Comparison of ENCODE assay signal across 1 fruit fly cellular context in genomic region chr3R:14051391-14051852, dm6.
TF ChIP-seq lines count a peak whose summit lies in the region.

No protein-coding gene starts in this region.

TF ChIP-seq in whole organism, embryonic, 481 proteins besides CTCF, POLR2A, EP300 and RAD21 (continued from another document and continues in another):
- no peak for TF ChIP-seq CG10959 (GFP tag; IDR thresholded peaks at IDR 0.05; lab: Robert Waterston, UW)
- no peak for TF ChIP-seq dpn (GFP tag; optimal IDR thresholded peaks at IDR 0.05; lab: Kevin White, UChicago)
- TF ChIP-seq B-H2 (GFP tag; optimal IDR thresholded peaks at IDR 0.05; lab: Kevin White, UChicago), result peak; percentile 72
- peak; percentile 47 for TF ChIP-seq CG7987 (GFP tag; optimal IDR thresholded peaks at IDR 0.05; lab: Kevin White, UChicago)
- no peak for TF ChIP-seq nerfin-1 (tag; optimal IDR thresholded peaks at IDR 0.05; lab: Kevin White, UChicago)
- no peak for TF ChIP-seq CG4854 (GFP tag; optimal IDR thresholded peaks at IDR 0.05; lab: Kevin White, UChicago)
- no peak for TF ChIP-seq eyg (GFP tag; optimal IDR thresholded peaks at IDR 0.05; lab: Kevin White, UChicago)
- no peak for TF ChIP-seq H15 (GFP tag; IDR thresholded peaks at IDR 0.05; lab: Robert Waterston, UW)
- no peak for TF ChIP-seq CG33557 (GFP tag; optimal IDR thresholded peaks at IDR 0.05; lab: Kevin White, UChicago)
- no peak for TF ChIP-seq jing (GFP tag; optimal IDR thresholded peaks at IDR 0.05; lab: Kevin White, UChicago)
- no peak for TF ChIP-seq Abd-B (GFP tag; optimal IDR thresholded peaks at IDR 0.05; lab: Kevin White, UChicago)
- TF ChIP-seq Stat92E (GFP tag; optimal IDR thresholded peaks at IDR 0.05; lab: Kevin White, UChicago), result no peak
- TF ChIP-seq CG17385 (GFP tag; optimal IDR thresholded peaks at IDR 0.05; lab: Kevin White, UChicago), result no peak
- TF ChIP-seq tgo (GFP tag; IDR thresholded peaks at IDR 0.05; lab: Robert Waterston, UW), result no peak
- TF ChIP-seq CG8765 (GFP tag; IDR thresholded peaks at IDR 0.05; lab: Robert Waterston, UW), result no peak
- peak; percentile 86; the same call in 3 of the 4 replicates for TF ChIP-seq chinmo (GFP tag; IDR thresholded peaks at IDR 0.05; lab: Robert Waterston, UW; ENCODE audit: partially characterized antibody)
- TF ChIP-seq D19B (GFP tag; optimal IDR thresholded peaks at IDR 0.05; lab: Kevin White, UChicago), result no peak
- TF ChIP-seq HLH3B (GFP tag; IDR thresholded peaks at IDR 0.05; lab: Robert Waterston, UW), result no peak
- TF ChIP-seq CG18764 (GFP tag; optimal IDR thresholded peaks at IDR 0.05; lab: Kevin White, UChicago), result no peak
- no peak for TF ChIP-seq CG12155 (GFP tag; optimal IDR thresholded peaks at IDR 0.05; lab: Kevin White, UChicago)
- TF ChIP-seq CG12942 (GFP tag; optimal IDR thresholded peaks at IDR 0.05; lab: Kevin White, UChicago), result no peak
- no peak for TF ChIP-seq nerfin-2 (GFP tag; IDR thresholded peaks at IDR 0.05; lab: Robert Waterston, UW; ENCODE audit: partially characterized antibody)
- TF ChIP-seq CG13775 (GFP tag; optimal IDR thresholded peaks at IDR 0.05; lab: Kevin White, UChicago), result no peak
- TF ChIP-seq ssp (GFP tag; IDR thresholded peaks at IDR 0.05; lab: Robert Waterston, UW), result no peak
- TF ChIP-seq da (GFP tag; optimal IDR thresholded peaks at IDR 0.05; lab: Kevin White, UChicago), result no peak
- no peak for TF ChIP-seq PHDP (tag; optimal IDR thresholded peaks at IDR 0.05; lab: Kevin White, UChicago)
- TF ChIP-seq CG8290 (GFP tag; optimal IDR thresholded peaks at IDR 0.05; lab: Kevin White, UChicago), result no peak
- TF ChIP-seq CG8290 (tag; optimal IDR thresholded peaks at IDR 0.05; lab: Kevin White, UChicago), result peak in 1 of 2 experiments; percentile 38
- no peak for TF ChIP-seq chm (GFP tag; IDR thresholded peaks at IDR 0.05; lab: Robert Waterston, UW)
- TF ChIP-seq CG15601 (tag; optimal IDR thresholded peaks at IDR 0.05; lab: Kevin White, UChicago), result no peak
- no peak for TF ChIP-seq CG11695 (GFP tag; IDR thresholded peaks at IDR 0.05; lab: Robert Waterston, UW)
- no peak for TF ChIP-seq Fer2 (tag; optimal IDR thresholded peaks at IDR 0.05; lab: Kevin White, UChicago)
- TF ChIP-seq CG13424 (tag; optimal IDR thresholded peaks at IDR 0.05; lab: Kevin White, UChicago), result no peak
- no peak for TF ChIP-seq CG10267 (tag; optimal IDR thresholded peaks at IDR 0.05; lab: Kevin White, UChicago)
- no peak for TF ChIP-seq CG4282 (GFP tag; optimal IDR thresholded peaks at IDR 0.05; lab: Kevin White, UChicago)
- no peak for TF ChIP-seq CG11093 (GFP tag; IDR thresholded peaks at IDR 0.05; lab: Robert Waterston, UW)
- TF ChIP-seq stc (GFP tag; IDR thresholded peaks at IDR 0.05; lab: Robert Waterston, UW), result no peak
- no peak for TF ChIP-seq jigr1 (GFP tag; IDR thresholded peaks at IDR 0.05; lab: Robert Waterston, UW)
- no peak for TF ChIP-seq CG10462 (GFP tag; optimal IDR thresholded peaks at IDR 0.05; lab: Kevin White, UChicago)
- TF ChIP-seq NC2α (GFP tag; optimal IDR thresholded peaks at IDR 0.05; lab: Kevin White, UChicago), result no peak
- TF ChIP-seq maf-S (GFP tag; optimal IDR thresholded peaks at IDR 0.05; lab: Kevin White, UChicago), result no peak
- no peak for TF ChIP-seq dan (GFP tag; IDR thresholded peaks at IDR 0.05; lab: Robert Waterston, UW)
- TF ChIP-seq NK7.1 (GFP tag; optimal IDR thresholded peaks at IDR 0.05; lab: Kevin White, UChicago), result no peak
- TF ChIP-seq CG13287 (GFP tag; IDR thresholded peaks at IDR 0.05; lab: Robert Waterston, UW; ENCODE audit: partially characterized antibody), result peak; percentile 19; the same call in 1 of the 2 replicates
- peak; percentile 67; the same call in 1 of the 3 replicates for TF ChIP-seq z (GFP tag; IDR thresholded peaks at IDR 0.05; lab: Robert Waterston, UW)
- no peak for TF ChIP-seq CG7271 (tag; optimal IDR thresholded peaks at IDR 0.05; lab: Kevin White, UChicago)
- TF ChIP-seq kay (GFP tag; optimal IDR thresholded peaks at IDR 0.05; lab: Kevin White, UChicago), result no peak
- TF ChIP-seq exex (tag; optimal IDR thresholded peaks at IDR 0.05; lab: Kevin White, UChicago), result peak; percentile 32
- TF ChIP-seq cwo (GFP tag; optimal IDR thresholded peaks at IDR 0.05; lab: Kevin White, UChicago), result peak; percentile 51
- TF ChIP-seq Spps (tag; optimal IDR thresholded peaks at IDR 0.05; lab: Kevin White, UChicago), result no peak
- no peak for TF ChIP-seq gce (GFP tag; IDR thresholded peaks at IDR 0.05; lab: Robert Waterston, UW)
- no peak for TF ChIP-seq Taf1 (GFP tag; IDR thresholded peaks at IDR 0.05; lab: Robert Waterston, UW)
- TF ChIP-seq stwl (tag; optimal IDR thresholded peaks at IDR 0.05; lab: Kevin White, UChicago), result no peak
- TF ChIP-seq dmrt11E (tag; optimal IDR thresholded peaks at IDR 0.05; lab: Kevin White, UChicago), result no peak
- no peak for TF ChIP-seq usp (GFP tag; optimal IDR thresholded peaks at IDR 0.05; lab: Kevin White, UChicago)
- no peak for TF ChIP-seq CG6791 (GFP tag; IDR thresholded peaks at IDR 0.05; lab: Robert Waterston, UW; ENCODE audit: partially characterized antibody)
- TF ChIP-seq CG10565 (GFP tag; optimal IDR thresholded peaks at IDR 0.05; lab: Kevin White, UChicago), result no peak
- TF ChIP-seq pan (optimal IDR thresholded peaks at IDR 0.05; lab: Kevin White, UChicago), result no peak
- no peak for TF ChIP-seq pan (GFP tag; optimal IDR thresholded peaks at IDR 0.05 in 1 of 2, IDR thresholded peaks at IDR 0.05 in 1 of 2)
- no peak for TF ChIP-seq CG2199 (GFP tag; IDR thresholded peaks at IDR 0.05; lab: Robert Waterston, UW)
- TF ChIP-seq CG18262 (tag; optimal IDR thresholded peaks at IDR 0.05; lab: Kevin White, UChicago), result no peak
- TF ChIP-seq B-H1 (GFP tag; IDR thresholded peaks at IDR 0.05; lab: Robert Waterston, UW), result no peak
- TF ChIP-seq mirr (GFP tag; optimal IDR thresholded peaks at IDR 0.05; lab: Kevin White, UChicago), result peak; percentile 54
- no peak for TF ChIP-seq repo (GFP tag; optimal IDR thresholded peaks at IDR 0.05; lab: Kevin White, UChicago)
- TF ChIP-seq trem (tag; optimal IDR thresholded peaks at IDR 0.05; lab: Kevin White, UChicago), result no peak
- TF ChIP-seq psq (GFP tag; optimal IDR thresholded peaks at IDR 0.05; lab: Kevin White, UChicago), result no peak
- TF ChIP-seq NFAT (GFP tag; IDR thresholded peaks at IDR 0.05; lab: Robert Waterston, UW), result peak; percentile 42; the same call in 1 of the 2 replicates
- no peak for TF ChIP-seq Oaz (GFP tag; IDR thresholded peaks at IDR 0.05; lab: Robert Waterston, UW)
- no peak for TF ChIP-seq Oli (tag; optimal IDR thresholded peaks at IDR 0.05; lab: Kevin White, UChicago)
- peak; percentile 7; the same call in 1 of the 2 replicates for TF ChIP-seq CG14014 (GFP tag; IDR thresholded peaks at IDR 0.05; lab: Robert Waterston, UW)
- TF ChIP-seq twi (tag; optimal IDR thresholded peaks at IDR 0.05; lab: Kevin White, UChicago), result no peak
- no peak for TF ChIP-seq CG9437 (GFP tag; optimal IDR thresholded peaks at IDR 0.05; lab: Kevin White, UChicago)
- TF ChIP-seq Dek (tag; optimal IDR thresholded peaks at IDR 0.05; lab: Kevin White, UChicago), result no peak
- no peak for TF ChIP-seq ATbp (GFP tag; optimal IDR thresholded peaks at IDR 0.05; lab: Kevin White, UChicago)
- no peak for TF ChIP-seq Vsx1 (GFP tag; optimal IDR thresholded peaks at IDR 0.05; lab: Kevin White, UChicago)
- no peak for TF ChIP-seq YL-1 (GFP tag; optimal IDR thresholded peaks at IDR 0.05; lab: Kevin White, UChicago)
- TF ChIP-seq Antp (GFP tag; optimal IDR thresholded peaks at IDR 0.05; lab: Kevin White, UChicago), result no peak
- no peak for TF ChIP-seq CG4707 (GFP tag; optimal IDR thresholded peaks at IDR 0.05; lab: Kevin White, UChicago)
- TF ChIP-seq fu2 (GFP tag; optimal IDR thresholded peaks at IDR 0.05; lab: Kevin White, UChicago), result no peak
- no peak for TF ChIP-seq grn (GFP tag; optimal IDR thresholded peaks at IDR 0.05; lab: Kevin White, UChicago)
- no peak for TF ChIP-seq MTF-1 (GFP tag; optimal IDR thresholded peaks at IDR 0.05; lab: Kevin White, UChicago; ENCODE audit: borderline replicate concordance)
- no peak for TF ChIP-seq sisA (GFP tag; IDR thresholded peaks at IDR 0.05; lab: Robert Waterston, UW)
- TF ChIP-seq CG11560 (tag; IDR thresholded peaks at IDR 0.05; lab: Robert Waterston, UW), result no peak
- TF ChIP-seq lab (GFP tag; optimal IDR thresholded peaks at IDR 0.05; lab: Kevin White, UChicago), result no peak
- TF ChIP-seq insv (GFP tag; optimal IDR thresholded peaks at IDR 0.05; lab: Kevin White, UChicago), result no peak
- no peak for TF ChIP-seq Tbp (GFP tag; optimal IDR thresholded peaks at IDR 0.05; lab: Kevin White, UChicago)
- peak; percentile 92 for TF ChIP-seq cg (GFP tag; optimal IDR thresholded peaks at IDR 0.05; lab: Kevin White, UChicago)
- TF ChIP-seq ac (GFP tag; optimal IDR thresholded peaks at IDR 0.05; lab: Kevin White, UChicago), result no peak
- no peak for TF ChIP-seq Eip74EF (GFP tag; optimal IDR thresholded peaks at IDR 0.05; lab: Kevin White, UChicago)
- TF ChIP-seq Pdp1 (GFP tag; optimal IDR thresholded peaks at IDR 0.05; lab: Kevin White, UChicago), result peak in 1 of 2 experiments; percentile 69
- no peak for TF ChIP-seq org-1 (GFP tag; optimal IDR thresholded peaks at IDR 0.05; lab: Kevin White, UChicago)
- TF ChIP-seq CG16815 (GFP tag; optimal IDR thresholded peaks at IDR 0.05; lab: Kevin White, UChicago), result no peak
- no peak for TF ChIP-seq CG7745 (tag; optimal IDR thresholded peaks at IDR 0.05; lab: Kevin White, UChicago)
- TF ChIP-seq phol (tag; optimal IDR thresholded peaks at IDR 0.05; lab: Kevin White, UChicago), result no peak
- TF ChIP-seq CG16779 (GFP tag; IDR thresholded peaks at IDR 0.05; lab: Robert Waterston, UW), result no peak
- no peak for TF ChIP-seq Ets97D (GFP tag; optimal IDR thresholded peaks at IDR 0.05; lab: Kevin White, UChicago)
- no peak for TF ChIP-seq CG2202 (tag; optimal IDR thresholded peaks at IDR 0.05; lab: Kevin White, UChicago)
- no peak for TF ChIP-seq CG17802 (tag; optimal IDR thresholded peaks at IDR 0.05; lab: Kevin White, UChicago)
- no peak for TF ChIP-seq pho (GFP tag; optimal IDR thresholded peaks at IDR 0.05; lab: Kevin White, UChicago)
- no peak for TF ChIP-seq Lim3 (GFP tag; IDR thresholded peaks at IDR 0.05; lab: Robert Waterston, UW)
- no peak for TF ChIP-seq E2f2 (GFP tag; IDR thresholded peaks at IDR 0.05; lab: Robert Waterston, UW)
- TF ChIP-seq croc (GFP tag; conservative IDR thresholded peaks at IDR 0.05; lab: Robert Waterston, UW), result no peak
- no peak for TF ChIP-seq wor (GFP tag; IDR thresholded peaks at IDR 0.05; lab: Robert Waterston, UW)
- TF ChIP-seq sug (tag; optimal IDR thresholded peaks at IDR 0.05; lab: Kevin White, UChicago), result peak; percentile 79
- TF ChIP-seq otp (GFP tag; IDR thresholded peaks at IDR 0.05; lab: Robert Waterston, UW), result no peak
- TF ChIP-seq CG12744 (GFP tag; optimal IDR thresholded peaks at IDR 0.05; lab: Kevin White, UChicago), result no peak
- no peak for TF ChIP-seq oc (tag; optimal IDR thresholded peaks at IDR 0.05; lab: Kevin White, UChicago)
- no peak for TF ChIP-seq CG3995 (GFP tag; optimal IDR thresholded peaks at IDR 0.05; lab: Kevin White, UChicago)
- no peak for TF ChIP-seq CG8924 (tag; optimal IDR thresholded peaks at IDR 0.05; lab: Kevin White, UChicago)
- no peak for TF ChIP-seq chif (GFP tag; optimal IDR thresholded peaks at IDR 0.05; lab: Kevin White, UChicago)
- no peak for TF ChIP-seq CG7963 (GFP tag; IDR thresholded peaks at IDR 0.05; lab: Robert Waterston, UW; ENCODE audit: partially characterized antibody)
- no peak for TF ChIP-seq Lpt (GFP tag; optimal IDR thresholded peaks at IDR 0.05; lab: Kevin White, UChicago)
- TF ChIP-seq Lhr (GFP tag; optimal IDR thresholded peaks at IDR 0.05; lab: Kevin White, UChicago), result no peak
- TF ChIP-seq CG6272 (GFP tag; IDR thresholded peaks at IDR 0.05; lab: Robert Waterston, UW), result no peak
- no peak for TF ChIP-seq schlank (tag; optimal IDR thresholded peaks at IDR 0.05; lab: Kevin White, UChicago)
- no peak for TF ChIP-seq CG12236 (GFP tag; optimal IDR thresholded peaks at IDR 0.05; lab: Kevin White, UChicago)
- no peak for TF ChIP-seq Mrtf (GFP tag; IDR thresholded peaks at IDR 0.05; lab: Robert Waterston, UW)
- no peak for TF ChIP-seq ash1 (GFP tag; optimal IDR thresholded peaks at IDR 0.05; lab: Kevin White, UChicago)
- TF ChIP-seq ci (GFP tag; IDR thresholded peaks at IDR 0.05; lab: Robert Waterston, UW), result no peak
- TF ChIP-seq pzg (GFP tag; optimal IDR thresholded peaks at IDR 0.05; lab: Kevin White, UChicago), result no peak
- no peak for TF ChIP-seq cas (GFP tag; IDR thresholded peaks at IDR 0.05; lab: Robert Waterston, UW)
- no peak for TF ChIP-seq fd102C (GFP tag; optimal IDR thresholded peaks at IDR 0.05; lab: Kevin White, UChicago)
- TF ChIP-seq Doc3 (GFP tag; IDR thresholded peaks at IDR 0.05; lab: Robert Waterston, UW; ENCODE audit: partially characterized antibody), result no peak
- TF ChIP-seq CG16813 (GFP tag; IDR thresholded peaks at IDR 0.05; lab: Robert Waterston, UW; ENCODE audit: partially characterized antibody), result no peak
- TF ChIP-seq Nf-YA (GFP tag; IDR thresholded peaks at IDR 0.05; lab: Robert Waterston, UW), result no peak
- no peak for TF ChIP-seq NfI (GFP tag; optimal IDR thresholded peaks at IDR 0.05; lab: Kevin White, UChicago)
- TF ChIP-seq HmgZ (tag; optimal IDR thresholded peaks at IDR 0.05; lab: Kevin White, UChicago), result no peak
- no peak for TF ChIP-seq CG6765 (GFP tag; optimal IDR thresholded peaks at IDR 0.05; lab: Kevin White, UChicago)
- peak; percentile 99 for TF ChIP-seq sd (tag; optimal IDR thresholded peaks at IDR 0.05; lab: Kevin White, UChicago)
- TF ChIP-seq CG18599 (GFP tag; optimal IDR thresholded peaks at IDR 0.05; lab: Kevin White, UChicago), result no peak
- no peak for TF ChIP-seq CG18476 (GFP tag; optimal IDR thresholded peaks at IDR 0.05; lab: Kevin White, UChicago)
- no peak for TF ChIP-seq bbx (GFP tag; IDR thresholded peaks at IDR 0.05; lab: Robert Waterston, UW; ENCODE audit: partially characterized antibody)
- TF ChIP-seq CG4820 (GFP tag; optimal IDR thresholded peaks at IDR 0.05; lab: Kevin White, UChicago), result no peak
- no peak for TF ChIP-seq Asciz (GFP tag; optimal IDR thresholded peaks at IDR 0.05; lab: Kevin White, UChicago)
- no peak for TF ChIP-seq CG1529 (GFP tag; optimal IDR thresholded peaks at IDR 0.05; lab: Kevin White, UChicago)
- TF ChIP-seq mam (GFP tag; optimal IDR thresholded peaks at IDR 0.05; lab: Kevin White, UChicago), result no peak
- TF ChIP-seq fd96Cb (tag; optimal IDR thresholded peaks at IDR 0.05; lab: Kevin White, UChicago), result no peak
- TF ChIP-seq salm (tag; optimal IDR thresholded peaks at IDR 0.05; lab: Kevin White, UChicago), result no peak
- TF ChIP-seq Sox100B (GFP tag; optimal IDR thresholded peaks at IDR 0.05; lab: Kevin White, UChicago), result no peak
- TF ChIP-seq Opbp (GFP tag; IDR thresholded peaks at IDR 0.05; lab: Robert Waterston, UW; ENCODE audit: partially characterized antibody), result no peak
